Worm (Caenorhabditis elegans): Measurements from ENCODE around the gene nhr-119.

DNA sequence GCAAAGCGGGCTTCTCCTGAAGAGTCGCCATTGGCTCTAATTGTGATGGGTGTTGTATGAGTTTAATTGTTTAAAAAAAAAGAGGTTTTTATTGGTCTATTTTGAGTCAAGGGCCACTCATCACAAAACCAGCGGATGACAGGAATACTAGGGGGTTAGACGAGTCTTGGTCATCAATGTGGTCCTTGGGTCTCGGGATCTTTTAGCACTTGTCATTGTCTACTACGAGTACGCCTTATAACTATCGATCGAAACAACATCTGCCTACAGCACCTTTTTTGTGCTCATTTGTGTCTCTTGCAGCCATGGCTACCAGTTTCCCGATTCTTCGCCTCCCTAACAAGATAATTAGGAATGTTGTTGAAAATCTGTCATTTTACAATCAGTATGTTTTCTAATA is 35.7 kb downstream of the nhr-119 start, which contains the start of gene fbxb-108:
- TF ChIP-seq ztf-23 (GFP tag; IDR thresholded peaks at IDR 0.05) = no peak
- TF ChIP-seq flt-1 (GFP tag; IDR thresholded peaks at IDR 0.05) = no peak
- no peak for TF ChIP-seq klf-2 (GFP tag; conservative IDR thresholded peaks at IDR 0.05)
- TF ChIP-seq ref-1 (GFP tag; conservative IDR thresholded peaks at IDR 0.05) = no peak
- no peak for TF ChIP-seq ztf-29 (GFP tag; IDR thresholded peaks at IDR 0.05)
- no peak for TF ChIP-seq T22C8.4 (GFP tag; IDR thresholded peaks at IDR 0.05)
- no peak for TF ChIP-seq cog-1 (tag; optimal IDR thresholded peaks at IDR 0.05)
- TF ChIP-seq tab-1 (GFP tag; IDR thresholded peaks at IDR 0.05) = no peak
- TF ChIP-seq med-1 (GFP tag; optimal IDR thresholded peaks at IDR 0.05; ENCODE audit: insufficient read depth) = no peak
